Worm (Caenorhabditis elegans) whole organism, L4 larva: ENCODE results near the gene R10E12.2.

ENCODE experiments used
- D1046.2 ChIP-seq: fragments of 200-800 bp; sonication (Bioruptor generic); IDR thresholded peaks from 2 replicates; pipeline ENCODE4 v1.3.6; 2022; ENCODE audit warnings: missing genetic modification characterization, missing compliant biosample characterization
- F37D6.2 ChIP-seq: sonication (generic microtip); optimal IDR thresholded peaks from 2 replicates; lab custom pipeline; 2016; ENCODE audit warnings: mild to moderate bottlenecking, missing genetic modification characterization, missing compliant biosample characterization
- T20F7.1 ChIP-seq: fragments of 200-800 bp; sonication (Bioruptor generic); optimal IDR thresholded peaks from 2 replicates; lab custom pipeline; 2018; ENCODE audit warnings: mild to moderate bottlenecking, missing genetic modification characterization, missing compliant biosample characterization
- T26A8.4 ChIP-seq: fragments of 200-800 bp; sonication (Bioruptor generic); IDR thresholded peaks from 2 replicates; pipeline ENCODE4 v1.3.6; 2022; ENCODE audit warnings: missing genetic modification characterization, missing compliant biosample characterization
- Y105C5A.15 ChIP-seq: fragments of 200-800 bp; sonication (Bioruptor generic); IDR thresholded peaks from 2 replicates; pipeline ENCODE4 v1.3.6; 2022; ENCODE audit warnings: missing genetic modification characterization, missing compliant biosample characterization
- Y75B8A.6 ChIP-seq: fragments of 200-800 bp; sonication (Bioruptor generic); IDR thresholded peaks from 2 replicates; pipeline ENCODE4 v1.3.6; 2022; ENCODE audit warnings: missing genetic modification reagents, missing genetic modification characterization, missing compliant biosample characterization
- ZK546.5 ChIP-seq, 2 experiments: sonication (generic microtip); optimal IDR thresholded peaks; 2 replicates each; lab custom pipeline; 2017; ENCODE audit warnings: missing biosample characterization in 2 of 2, missing genetic modification characterization in 2 of 2
- ama-1 ChIP-seq: fragments of 150-350 bp; optimal IDR thresholded peaks from 2 replicates; lab custom pipeline; 2014; ENCODE audit warnings: inconsistent platforms, mixed read lengths
- arid-1 ChIP-seq: fragments of 200-800 bp; sonication (Bioruptor generic); conservative IDR thresholded peaks from 2 replicates; pipeline ENCODE4 v1.3.6; 2022; ENCODE audit warnings: missing genetic modification reagents, missing genetic modification characterization, missing compliant biosample characterization
- attf-4 ChIP-seq: sonication (generic microtip); optimal IDR thresholded peaks from 3 replicates; lab custom pipeline; 2017; ENCODE audit warnings: missing biosample characterization, missing genetic modification characterization
- ceh-28 ChIP-seq: fragments of 150-350 bp; optimal IDR thresholded peaks from 2 replicates; lab custom pipeline; 2014; ENCODE audit warnings: missing biosample characterization, missing genetic modification reagents, missing genetic modification characterization
- ceh-44 ChIP-seq: fragments of 200-800 bp; sonication (Bioruptor generic); IDR thresholded peaks from 2 replicates; pipeline ENCODE4 v1.3.6; 2022; ENCODE audit warnings: missing genetic modification reagents, missing genetic modification characterization, missing compliant biosample characterization
- daf-12 ChIP-seq: fragments of 150-350 bp; optimal IDR thresholded peaks from 2 replicates; lab custom pipeline; 2014; ENCODE audit warnings: missing biosample characterization, missing genetic modification reagents, missing genetic modification characterization
- daf-8 ChIP-seq: fragments of 200-800 bp; sonication (Bioruptor generic); IDR thresholded peaks from 2 replicates; pipeline ENCODE4 v1.3.6; 2022; ENCODE audit warnings: missing genetic modification characterization, missing compliant biosample characterization
- dmd-6 ChIP-seq: fragments of 200-800 bp; sonication (Bioruptor generic); IDR thresholded peaks from 2 replicates; pipeline ENCODE4 v1.3.6; 2022; ENCODE audit warnings: missing genetic modification reagents, missing genetic modification characterization, missing compliant biosample characterization
- dmd-8 ChIP-seq: fragments of 200-800 bp; sonication (Bioruptor generic); IDR thresholded peaks from 2 replicates; pipeline ENCODE4 v1.3.6; 2022; ENCODE audit warnings: missing genetic modification characterization, missing compliant biosample characterization
- dmd-9 ChIP-seq: fragments of 200-800 bp; sonication (Bioruptor generic); IDR thresholded peaks from 2 replicates; pipeline ENCODE4 v1.3.6; 2022; ENCODE audit warnings: missing genetic modification reagents, missing genetic modification characterization, missing compliant biosample characterization
- dpl-1 ChIP-seq: fragments of 150-350 bp; optimal IDR thresholded peaks from 2 replicates; lab custom pipeline; 2014; ENCODE audit warnings: missing biosample characterization, missing genetic modification reagents, missing genetic modification characterization
- egl-27 ChIP-seq: sonication (generic microtip); optimal IDR thresholded peaks from 3 replicates; lab custom pipeline; 2017; ENCODE audit warnings: missing biosample characterization, missing genetic modification reagents, missing genetic modification characterization
- hlh-11 ChIP-seq: fragments of 200-800 bp; sonication (Bioruptor generic); optimal IDR thresholded peaks from 2 replicates; lab custom pipeline; 2018; ENCODE audit warnings: mild to moderate bottlenecking, missing genetic modification characterization, missing compliant biosample characterization
- lin-1 ChIP-seq: fragments of 200-800 bp; sonication (Bioruptor generic); IDR thresholded peaks from 2 replicates; pipeline ENCODE4 v1.3.6; 2022; ENCODE audit warnings: missing genetic modification reagents, missing genetic modification characterization, missing compliant biosample characterization
- lin-13 ChIP-seq: fragments of 150-350 bp; optimal IDR thresholded peaks from 2 replicates; lab custom pipeline; 2014; ENCODE audit warnings: missing biosample characterization, missing genetic modification reagents, missing genetic modification characterization
- lin-29 ChIP-seq: fragments of 200-800 bp; sonication (Bioruptor generic); IDR thresholded peaks from 2 replicates; pipeline ENCODE4 v1.3.6; 2022; ENCODE audit warnings: missing genetic modification reagents, missing genetic modification characterization, missing compliant biosample characterization
- lin-38 ChIP-seq: fragments of 200-800 bp; sonication (Bioruptor generic); IDR thresholded peaks from 2 replicates; pipeline ENCODE4 v1.3.6; 2022; ENCODE audit warnings: missing genetic modification reagents, missing genetic modification characterization, missing compliant biosample characterization
- lin-39 ChIP-seq: fragments of 150-350 bp; optimal IDR thresholded peaks from 2 replicates; lab custom pipeline; 2014; ENCODE audit warnings: missing biosample characterization, missing genetic modification reagents, missing genetic modification characterization
- lir-3 ChIP-seq: sonication (generic microtip); optimal IDR thresholded peaks from 2 replicates; lab custom pipeline; 2016; ENCODE audit warnings: mild to moderate bottlenecking, missing genetic modification characterization, missing compliant biosample characterization
- madf-9 ChIP-seq: fragments of 200-800 bp; sonication (Bioruptor generic); conservative IDR thresholded peaks from 2 replicates; pipeline ENCODE4 v1.3.6; 2022; ENCODE audit warnings: missing genetic modification reagents, missing genetic modification characterization, missing compliant biosample characterization
- mdl-1 ChIP-seq, 2 experiments: fragments of 150-350 bp in 1 of 2; sonication (generic microtip) in 1 of 2; optimal IDR thresholded peaks; 2 replicates each; lab custom pipeline; 2014 to 2017; ENCODE audit warnings: missing biosample characterization in 2 of 2, missing genetic modification characterization in 2 of 2
- mep-1 ChIP-seq: fragments of 150-350 bp; sonication (generic microtip); optimal IDR thresholded peaks from 3 replicates; lab custom pipeline; 2014; ENCODE audit warnings: missing biosample characterization, missing genetic modification characterization
- mxl-2 ChIP-seq: fragments of 200-800 bp; sonication (Bioruptor generic); conservative IDR thresholded peaks from 2 replicates; pipeline ENCODE4 v1.3.6; 2022; ENCODE audit warnings: missing genetic modification reagents, missing genetic modification characterization, missing compliant biosample characterization
- mxl-3 ChIP-seq: fragments of 200-800 bp; sonication (Bioruptor generic); optimal IDR thresholded peaks from 2 replicates; lab custom pipeline; 2018; ENCODE audit warnings: mild to moderate bottlenecking, missing genetic modification characterization, missing compliant biosample characterization
- nhr-11 ChIP-seq: fragments of 150-350 bp; optimal IDR thresholded peaks from 2 replicates; lab custom pipeline; 2014; ENCODE audit warnings: missing biosample characterization, missing genetic modification characterization
- nhr-237 ChIP-seq: sonication (generic microtip); optimal IDR thresholded peaks from 2 replicates; lab custom pipeline; 2017; ENCODE audit warnings: missing biosample characterization, missing genetic modification characterization
- nhr-25 ChIP-seq: sonication (generic microtip); optimal IDR thresholded peaks from 2 replicates; lab custom pipeline; 2017; ENCODE audit warnings: missing genetic modification characterization, mild to moderate bottlenecking, missing compliant biosample characterization, antibody characterized with exemption, moderate library complexity, borderline replicate concordance; ENCODE audit not compliant: insufficient read depth
- nhr-28 ChIP-seq: fragments of 150-350 bp; optimal IDR thresholded peaks from 2 replicates; lab custom pipeline; 2014; ENCODE audit warnings: missing biosample characterization, missing genetic modification characterization
- nhr-41 ChIP-seq: fragments of 200-800 bp; sonication (Bioruptor generic); IDR thresholded peaks from 2 replicates; pipeline ENCODE4 v1.3.6; 2022; ENCODE audit warnings: missing genetic modification reagents, missing genetic modification characterization, missing compliant biosample characterization
- nhr-77 ChIP-seq: fragments of 150-350 bp; optimal IDR thresholded peaks from 2 replicates; lab custom pipeline; 2014; ENCODE audit warnings: missing biosample characterization, missing genetic modification characterization
- pha-4 ChIP-seq, 2 experiments: fragments of 150-350 bp in 1 of 2; fragments of 200-800 bp in 1 of 2; sonication (Bioruptor generic) in 1 of 2; IDR thresholded peaks in 1 of 2; optimal IDR thresholded peaks in 1 of 2; 2 replicates each; pipeline versions ENCODE4 v1.3.6 to Lab custom; 2014 to 2022; ENCODE audit warnings: missing genetic modification characterization in 2 of 2, missing genetic modification reagents in 2 of 2, missing biosample characterization in 1 of 2, missing compliant biosample characterization in 1 of 2
- rbr-2 ChIP-seq: sonication (generic microtip); optimal IDR thresholded peaks from 2 replicates; lab custom pipeline; 2016; ENCODE audit warnings: missing genotype, missing genetic modification characterization, missing compliant biosample characterization
- saeg-2 ChIP-seq: fragments of 200-800 bp; sonication (Bioruptor generic); IDR thresholded peaks from 2 replicates; pipeline ENCODE4 v1.3.6; 2022; ENCODE audit warnings: missing genetic modification reagents, missing genetic modification characterization, missing compliant biosample characterization
- set-16 ChIP-seq: fragments of 200-800 bp; sonication (Bioruptor generic); IDR thresholded peaks from 2 replicates; pipeline ENCODE4 v1.3.6; 2022; ENCODE audit warnings: missing genetic modification reagents, missing genetic modification characterization, missing compliant biosample characterization
- spr-1 ChIP-seq: sonication (generic microtip); optimal IDR thresholded peaks from 2 replicates; lab custom pipeline; 2016; ENCODE audit warnings: mild to moderate bottlenecking, missing genetic modification characterization, missing compliant biosample characterization
- tag-97 ChIP-seq: fragments of 200-800 bp; sonication (Bioruptor generic); IDR thresholded peaks from 2 replicates; pipeline ENCODE4 v1.3.6; 2022; ENCODE audit warnings: missing genetic modification characterization, missing compliant biosample characterization
- tra-1 ChIP-seq: fragments of 200-800 bp; sonication (Bioruptor generic); IDR thresholded peaks from 2 replicates; pipeline ENCODE4 v1.3.6; 2022; ENCODE audit warnings: missing genetic modification reagents, missing genetic modification characterization, missing compliant biosample characterization
- unc-130 ChIP-seq: sonication (generic microtip); optimal IDR thresholded peaks from 2 replicates; lab custom pipeline; 2016; ENCODE audit warnings: missing genetic modification reagents, missing genetic modification characterization, missing compliant biosample characterization
- unc-62 ChIP-seq, 3 experiments: fragments of 150-350 bp in 1 of 3; sonication (generic microtip); optimal IDR thresholded peaks in 2 of 3; peaks in 1 of 3; 1 replicate in 1 of 3; 2 replicates in 2 of 3; lab custom pipeline; 2014 to 2017; ENCODE audit warnings: missing biosample characterization in 3 of 3, missing genetic modification characterization in 3 of 3, missing genetic modification reagents in 3 of 3, missing genotype in 1 of 3
- vab-7 ChIP-seq: fragments of 200-800 bp; sonication (Bioruptor generic); IDR thresholded peaks from 2 replicates; pipeline ENCODE4 v1.3.6; 2022; ENCODE audit warnings: missing genetic modification reagents, missing genetic modification characterization, missing compliant biosample characterization
- zag-1 ChIP-seq: fragments of 150-350 bp; optimal IDR thresholded peaks from 2 replicates; lab custom pipeline; 2014; ENCODE audit warnings: missing biosample characterization, missing genetic modification characterization
- zfp-2 ChIP-seq: sonication (generic microtip); optimal IDR thresholded peaks from 2 replicates; lab custom pipeline; 2016; ENCODE audit warnings: mild to moderate bottlenecking, missing genetic modification characterization, missing compliant biosample characterization
- ztf-11 ChIP-seq: fragments of 150-350 bp; optimal IDR thresholded peaks from 2 replicates; lab custom pipeline; 2014; ENCODE audit warnings: missing biosample characterization, missing genetic modification characterization
- ztf-7 ChIP-seq: fragments of 150-350 bp; optimal IDR thresholded peaks from 2 replicates; lab custom pipeline; 2014; ENCODE audit warnings: missing biosample characterization, missing genetic modification characterization

The R10E12.2 gene

DNA sequence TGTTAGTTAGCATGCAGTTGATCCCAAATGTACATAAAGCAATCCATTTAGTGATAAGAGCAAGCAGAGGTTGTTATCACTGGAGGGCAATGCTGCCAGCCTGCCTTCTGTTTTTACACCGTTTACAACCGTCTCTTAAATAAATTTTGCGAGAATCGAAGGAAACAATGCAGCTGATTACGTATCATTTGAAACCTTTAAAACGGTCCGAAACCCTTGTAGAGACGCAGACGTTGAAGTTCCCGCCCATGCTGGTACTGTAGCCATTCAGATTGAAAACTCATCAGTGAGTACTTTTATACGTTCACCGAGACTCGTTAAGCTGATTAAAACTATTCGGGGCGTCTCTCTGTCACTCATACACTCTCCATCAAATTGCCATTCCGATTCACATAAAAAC is 43.3 kb downstream of the R10E12.2 start:
- TF ChIP-seq nhr-25 (no peak), saeg-2 (GFP tag; lab: Robert Waterston, UW) (0 out of 2 replicates have a peak, but pooled peaks have one; percentile 51), dmd-9 (GFP tag; lab: Robert Waterston, UW) (no peak), ceh-44 (GFP tag; lab: Robert Waterston, UW) (no peak), set-16 (no peak), dmd-6 (GFP tag; lab: Robert Waterston, UW) (peak; percentile 67; the same call in 1 of the 2 replicates), mxl-3 (GFP tag; lab: Kevin White, UChicago) (peak; percentile 11), D1046.2 (GFP tag; lab: Robert Waterston, UW) (no peak), T26A8.4 (GFP tag; lab: Robert Waterston, UW) (peak; percentile 22; the same call in 1 of the 2 replicates), daf-8 (GFP tag; lab: Robert Waterston, UW) (no peak), pha-4 (GFP tag; IDR thresholded peaks at IDR 0.05; lab: Robert Waterston, UW) (no peak), pha-4 (tag; optimal IDR thresholded peaks at IDR 0.05; lab: Kevin White, UChicago) (no peak), lin-39 (no peak), F37D6.2 (tag; lab: Kevin White, UChicago) (no peak), ztf-11 (no peak), arid-1 (GFP tag; lab: Robert Waterston, UW) (no peak), lin-1 (GFP tag; lab: Robert Waterston, UW) (peak; percentile 36; the same call in 1 of the 2 replicates), ZK546.5 (tag; optimal IDR thresholded peaks at IDR 0.05; lab: Kevin White, UChicago) (no peak), lir-3 (tag; lab: Kevin White, UChicago) (no peak), spr-1 (tag; lab: Kevin White, UChicago) (no peak), Y75B8A.6 (no peak), mxl-2 (GFP tag; lab: Robert Waterston, UW) (no peak), madf-9 (GFP tag; lab: Robert Waterston, UW) (no peak), mdl-1 (tag; optimal IDR thresholded peaks at IDR 0.05; lab: Kevin White, UChicago) (no peak), lin-13 (GFP tag; lab: Kevin White, UChicago) (no peak), zfp-2 (tag; lab: Kevin White, UChicago) (no peak), daf-12 (tag; lab: Kevin White, UChicago) (no peak), nhr-77 (peak; percentile 40), unc-130 (GFP tag; lab: Kevin White, UChicago) (no peak), nhr-11 (no peak), ceh-28 (no peak), unc-62 (GFP tag; optimal IDR thresholded peaks at IDR 0.05 in 1 of 2; lab: Kevin White, UChicago) (peak in 1 of 2 experiments; percentile 58), unc-62 (tag; optimal IDR thresholded peaks at IDR 0.05; lab: Kevin White, UChicago) (no peak), attf-4 (tag; lab: Kevin White, UChicago) (no peak), tag-97 (GFP tag; lab: Robert Waterston, UW) (no peak), nhr-28 (tag; lab: Kevin White, UChicago) (peak; percentile 63), vab-7 (no peak), T20F7.1 (peak; percentile 1), zag-1 (tag; lab: Kevin White, UChicago) (no peak), lin-38 (GFP tag; lab: Robert Waterston, UW) (peak; percentile 13; the same call in 1 of the 2 replicates), mep-1 (tag; lab: Kevin White, UChicago) (peak; percentile 56), ztf-7 (tag; lab: Kevin White, UChicago) (no peak), dmd-8 (GFP tag; lab: Robert Waterston, UW) (no peak), Y105C5A.15 (GFP tag; lab: Robert Waterston, UW) (no peak), hlh-11 (tag; lab: Kevin White, UChicago) (peak; percentile 85), rbr-2 (tag; lab: Kevin White, UChicago) (no peak), nhr-41 (GFP tag; lab: Robert Waterston, UW) (0 out of 2 replicates have a peak, but pooled peaks have one; percentile 9), ama-1 (lab: Kevin White, UChicago) (no peak), tra-1 (GFP tag; lab: Robert Waterston, UW) (0 out of 2 replicates have a peak, but pooled peaks have one; percentile 70), lin-29 (GFP tag; lab: Robert Waterston, UW) (no peak), dpl-1 (GFP tag; lab: Kevin White, UChicago) (peak; percentile 27), egl-27 (tag; lab: Kevin White, UChicago) (no peak), nhr-237 (no peak)
